Fruit fly (Drosophila melanogaster): Measurements from ENCODE around the gene ChT.

The ChT gene

dm6 chr3R:18726334-18726733 is 45.9 kb downstream of the ChT start, which contains the start of gene CG7714:
CG7714 (minus strand) TSS chr3R:18726434.
- TF ChIP-seq Fer1 (GFP tag; optimal IDR thresholded peaks at IDR 0.05), result no peak
- TF ChIP-seq CG15601 (tag; optimal IDR thresholded peaks at IDR 0.05), result no peak
- peak; percentile 20 for TF ChIP-seq Ets65A (GFP tag)
- no peak for TF ChIP-seq Pdp1 (GFP tag; optimal IDR thresholded peaks at IDR 0.05)
- no peak for TF ChIP-seq sna (GFP tag; IDR thresholded peaks at IDR 0.05; ENCODE audit: partially characterized antibody)
- TF ChIP-seq run (tag; optimal IDR thresholded peaks at IDR 0.05), result no peak
- TF ChIP-seq fd96Cb (tag; optimal IDR thresholded peaks at IDR 0.05), result no peak
- TF ChIP-seq cato (GFP tag; optimal IDR thresholded peaks at IDR 0.05; ENCODE audit: borderline replicate concordance), result no peak

dm6 chr3R:18728368-18728767 is 48.0 kb downstream of the ChT start, which contains the start of gene CG7715:
CG7715 (minus strand) TSS chr3R:18728468.
- TF ChIP-seq Asciz (GFP tag; optimal IDR thresholded peaks at IDR 0.05), result no peak
- TF ChIP-seq hkb (optimal IDR thresholded peaks at IDR 0.05), result no peak
- TF ChIP-seq hkb (GFP tag; IDR thresholded peaks at IDR 0.05), result no peak
- TF ChIP-seq slp2 (GFP tag; optimal IDR thresholded peaks at IDR 0.05), result no peak
- TF ChIP-seq nom (GFP tag; optimal IDR thresholded peaks at IDR 0.05), result no peak
- no peak for TF ChIP-seq Dll (GFP tag; IDR thresholded peaks at IDR 0.05; ENCODE audit: partially characterized antibody)
- TF ChIP-seq usp (GFP tag; optimal IDR thresholded peaks at IDR 0.05), result no peak
- no peak for TF ChIP-seq tin (GFP tag; optimal IDR thresholded peaks at IDR 0.05)
- no peak for TF ChIP-seq Trl (optimal IDR thresholded peaks at IDR 0.05)
- TF ChIP-seq Trl (GFP tag; optimal IDR thresholded peaks at IDR 0.05), result no peak
- no peak for TF ChIP-seq ERR (GFP tag; optimal IDR thresholded peaks at IDR 0.05)
- no peak for TF ChIP-seq CG10543 (GFP tag; optimal IDR thresholded peaks at IDR 0.05)
- no peak for TF ChIP-seq Adf1 (GFP tag; IDR thresholded peaks at IDR 0.05)
- no peak for TF ChIP-seq sna (GFP tag; IDR thresholded peaks at IDR 0.05; ENCODE audit: partially characterized antibody)
- no peak for TF ChIP-seq CG5180 (GFP tag; optimal IDR thresholded peaks at IDR 0.05)
- no peak for TF ChIP-seq CG8478 (optimal IDR thresholded peaks at IDR 0.05)

- TF ChIP-seq Vsx1 (GFP tag; optimal IDR thresholded peaks at IDR 0.05), result no peak
- TF ChIP-seq exex (tag; optimal IDR thresholded peaks at IDR 0.05), result peak; percentile 20
- peak; percentile 9; the same call in 1 of the 2 replicates for TF ChIP-seq CG13287 (GFP tag; IDR thresholded peaks at IDR 0.05; ENCODE audit: partially characterized antibody)
- TF ChIP-seq fru (optimal IDR thresholded peaks at IDR 0.05), result no peak
- peak; percentile 20 for TF ChIP-seq CG15073 (GFP tag; optimal IDR thresholded peaks at IDR 0.05)
- no peak for TF ChIP-seq btn (GFP tag; optimal IDR thresholded peaks at IDR 0.05)
- no peak for TF ChIP-seq slp2 (GFP tag; optimal IDR thresholded peaks at IDR 0.05)
- TF ChIP-seq mirr (GFP tag; optimal IDR thresholded peaks at IDR 0.05), result no peak
- peak; percentile 86 for TF ChIP-seq CG18011 (GFP tag; optimal IDR thresholded peaks at IDR 0.05)
- TF ChIP-seq stwl (tag; optimal IDR thresholded peaks at IDR 0.05), result peak; percentile 14
- TF ChIP-seq CG31224 (GFP tag; IDR thresholded peaks at IDR 0.05), result no peak
- TF ChIP-seq gem (tag; optimal IDR thresholded peaks at IDR 0.05), result no peak
- TF ChIP-seq aop (GFP tag; IDR thresholded peaks at IDR 0.05), result no peak
- TF ChIP-seq CG9437 (GFP tag; optimal IDR thresholded peaks at IDR 0.05), result peak; percentile 97
- TF ChIP-seq CG9817 (tag; optimal IDR thresholded peaks at IDR 0.05), result no peak
- TF ChIP-seq CG15601 (tag; optimal IDR thresholded peaks at IDR 0.05), result no peak
- TF ChIP-seq pzg (GFP tag; optimal IDR thresholded peaks at IDR 0.05), result peak; percentile 2
Measured at dm6 chr3R:18731241-18731640, 50.8 kb downstream of the ChT start.
